Worm (Caenorhabditis elegans): ENCODE data around the gene mtq-2.
A peak's percentile ranks its signal among the peaks of the same experiment; 100 is the strongest.
"Not testable (repeated sequence)": the region's sequence is repeated elsewhere in the genome, so short reads cannot be mapped to it uniquely, and the experiment has no call there.

Gene mtq-2

DNA sequence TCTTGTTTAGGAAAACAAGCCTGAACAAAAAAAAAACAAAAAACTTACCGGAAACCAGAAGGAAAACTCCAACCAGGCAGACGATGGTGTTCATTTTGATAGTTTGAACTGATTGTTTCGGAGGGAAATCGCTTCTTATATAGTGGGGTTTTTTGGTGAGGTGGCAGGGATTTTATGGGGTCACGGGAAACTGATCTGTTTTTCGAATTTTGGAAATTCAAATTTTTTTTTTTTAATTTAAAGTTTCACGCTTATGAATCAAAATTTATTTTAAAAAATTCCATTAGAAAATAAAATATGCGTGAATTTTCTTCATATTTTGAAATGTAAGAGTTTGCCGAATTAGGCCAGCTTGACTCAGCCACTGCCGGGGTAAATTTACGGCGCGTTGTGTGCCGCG, 13.9 kb downstream of the mtq-2 start, which contains the start of gene C33C12.7:
C33C12.7 (minus strand) TSS at position 101 of the 400 bp plus-strand sequence.
- TF ChIP-seq T26A8.4 (GFP tag; IDR thresholded peaks at IDR 0.05) (no peak), hif-1 (tag; optimal IDR thresholded peaks at IDR 0.05) (no peak), lin-29 (GFP tag; IDR thresholded peaks at IDR 0.05) (no peak), madf-9 (GFP tag; conservative IDR thresholded peaks at IDR 0.05) (no peak)

DNA sequence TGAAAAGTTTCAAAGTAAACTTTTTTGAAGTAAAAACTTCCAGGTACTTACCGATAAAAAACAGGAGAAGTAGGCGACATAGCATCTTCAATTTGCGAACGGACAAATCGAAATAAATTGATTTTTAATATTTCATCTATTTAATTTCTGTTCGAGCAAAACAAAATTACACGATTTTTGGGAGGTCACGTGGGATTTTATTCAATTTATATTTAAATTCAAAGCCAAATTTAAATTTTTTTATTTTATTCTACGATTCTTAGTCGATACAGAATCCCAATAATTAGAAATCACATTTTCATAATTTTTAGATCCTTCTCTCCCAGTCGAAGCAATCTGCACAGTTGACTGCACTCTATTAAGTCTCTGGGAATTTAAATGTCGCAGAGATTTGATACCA, 19.2 kb downstream of the mtq-2 start, which contains the start of gene C33C12.12:
C33C12.12 (minus strand) TSS at position 101 of the 400 bp plus-strand sequence.
- TF ChIP-seq hlh-30 (tag; optimal IDR thresholded peaks at IDR 0.05; ENCODE audit: insufficient read depth) = no peak
- no peak for TF ChIP-seq zfp-3 (GFP tag; conservative IDR thresholded peaks at IDR 0.05)
- no peak for TF ChIP-seq dve-1 (tag; optimal IDR thresholded peaks at IDR 0.05; ENCODE audit: insufficient read depth)
- TF ChIP-seq arid-1 (GFP tag; conservative IDR thresholded peaks at IDR 0.05) = no peak
- no peak for TF ChIP-seq attf-4 (tag; optimal IDR thresholded peaks at IDR 0.05)
- no peak for TF ChIP-seq zip-2 (tag; optimal IDR thresholded peaks at IDR 0.05)
- no peak for TF ChIP-seq unc-39 (tag; optimal IDR thresholded peaks at IDR 0.05)
- no peak for TF ChIP-seq lin-38 (GFP tag; IDR thresholded peaks at IDR 0.05)
- TF ChIP-seq daf-16 (GFP tag; optimal IDR thresholded peaks at IDR 0.05) = no peak
- TF ChIP-seq daf-16 (tag; optimal IDR thresholded peaks at IDR 0.05) = no peak

DNA sequence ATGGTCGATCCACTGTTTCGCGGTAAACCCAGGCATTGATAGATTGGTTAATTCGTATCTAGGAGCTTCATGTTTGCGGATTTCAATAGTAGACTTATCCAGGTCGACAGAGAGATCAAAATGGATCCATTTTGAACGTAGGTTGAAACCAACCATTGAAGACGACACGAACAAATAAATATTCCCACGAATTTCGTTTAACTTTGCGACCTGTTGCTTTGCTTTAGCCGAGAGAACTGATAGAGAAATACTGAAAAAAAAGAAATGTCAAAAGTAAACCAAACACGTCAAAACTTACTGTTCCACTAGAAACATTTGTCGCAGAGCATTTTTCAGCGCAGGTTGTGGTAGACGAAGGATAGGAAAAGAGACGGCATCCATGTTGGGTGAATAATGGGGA, 20.9 kb downstream of the mtq-2 start, which contains the start of gene fbxb-38:
fbxb-38 (minus strand) TSS at position 390 of the 400 bp plus-strand sequence.
- TF ChIP-seq ztf-7 (tag; optimal IDR thresholded peaks at IDR 0.05) = no peak
- no peak for TF ChIP-seq spr-1 (tag; optimal IDR thresholded peaks at IDR 0.05)
- TF ChIP-seq unc-62 (GFP tag; optimal IDR thresholded peaks at IDR 0.05 in 1 of 2) = peak in 1 of 2 experiments; percentile 91
- no peak for TF ChIP-seq unc-62 (tag; optimal IDR thresholded peaks at IDR 0.05)

DNA sequence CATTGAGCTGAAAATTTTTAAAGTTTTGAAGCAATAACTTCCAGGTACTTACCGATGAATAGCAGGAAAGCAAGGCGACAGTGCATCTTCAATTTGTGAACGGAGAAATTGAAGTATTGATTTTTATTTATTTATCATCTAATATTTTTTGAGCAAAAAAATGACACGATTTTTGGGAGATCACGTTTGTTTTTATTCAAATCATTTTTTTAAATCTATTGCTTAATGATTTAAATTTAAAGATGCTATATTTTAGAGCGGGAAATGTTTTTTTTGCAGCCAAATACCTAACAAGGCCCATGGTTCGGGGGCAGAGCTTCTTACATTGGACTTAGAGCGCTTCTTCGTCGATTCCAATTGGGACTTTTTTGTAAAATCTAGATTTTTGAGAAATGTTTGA, 22.9 kb downstream of the mtq-2 start, which contains the start of gene C33C12.4:
C33C12.4 (minus strand) TSS at position 101 of the 400 bp plus-strand sequence.
- TF ChIP-seq ZK546.5 (tag; optimal IDR thresholded peaks at IDR 0.05) (no peak), daf-12 (tag; optimal IDR thresholded peaks at IDR 0.05) (no peak), tag-97 (GFP tag; IDR thresholded peaks at IDR 0.05) (no peak), spr-1 (tag; optimal IDR thresholded peaks at IDR 0.05) (no peak), dmd-8 (GFP tag; IDR thresholded peaks at IDR 0.05) (no peak), ceh-28 (tag; optimal IDR thresholded peaks at IDR 0.05) (no peak), jun-1 (tag; optimal IDR thresholded peaks at IDR 0.05) (no peak), attf-4 (tag; optimal IDR thresholded peaks at IDR 0.05) (no peak), Y5F2A.4 (GFP tag; optimal IDR thresholded peaks at IDR 0.05) (no peak), aha-1 (tag) (no peak), nhr-237 (tag; optimal IDR thresholded peaks at IDR 0.05) (no peak), unc-130 (GFP tag; optimal IDR thresholded peaks at IDR 0.05) (no peak)

DNA sequence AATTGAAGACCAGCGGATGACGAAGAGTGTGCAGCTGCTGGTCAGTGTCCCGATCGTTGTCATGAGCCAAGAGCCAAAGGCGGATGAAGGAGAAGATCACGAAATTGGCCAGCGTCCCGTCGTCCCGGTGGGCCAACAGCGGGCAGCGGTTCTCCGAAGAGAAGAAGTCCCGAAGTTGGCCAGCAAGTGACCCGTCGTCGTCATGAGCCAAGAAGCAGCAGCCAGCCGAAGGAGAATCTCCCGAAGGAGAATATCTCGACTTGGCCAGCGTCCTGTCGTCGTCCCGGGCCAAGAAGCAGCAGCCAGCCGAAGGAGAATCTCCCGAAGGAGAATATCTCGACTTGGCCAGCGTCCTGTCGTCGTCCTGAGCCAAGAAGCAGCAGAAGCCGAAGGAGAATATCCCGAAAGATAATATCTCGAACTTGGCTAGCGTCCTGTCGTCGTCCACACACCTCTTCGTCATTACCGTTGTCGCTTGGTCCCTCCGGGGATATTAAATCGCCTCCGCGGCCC, 25.8 kb downstream of the mtq-2 start, which contains the start of gene C33C12.11:
C33C12.11 (minus strand) TSS at position 463 of the 513 bp plus-strand sequence.
- TF ChIP-seq set-16 (GFP tag; IDR thresholded peaks at IDR 0.05) = peak; percentile 87

DNA sequence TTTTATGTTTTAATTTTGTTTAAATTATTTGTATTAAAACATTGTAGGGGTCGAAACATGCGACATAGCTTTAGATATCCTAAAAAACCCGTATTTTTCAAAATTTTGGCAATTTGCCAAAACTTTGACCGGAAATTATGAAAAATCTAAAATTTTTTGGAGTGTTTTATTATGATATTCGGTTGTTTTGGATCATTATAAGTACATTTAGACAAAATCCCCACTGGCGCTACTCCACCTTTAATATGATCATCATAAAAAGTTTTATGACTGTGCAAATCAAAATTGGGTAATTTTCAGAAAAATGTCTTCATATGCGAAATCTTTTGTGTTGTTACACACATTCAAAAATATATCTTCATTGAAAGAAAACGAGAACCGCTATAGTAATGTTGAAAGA, 35.5 kb downstream of the mtq-2 start, which contains the start of gene math-18:
math-18 (plus strand) TSS at position 301 of the 400 bp plus-strand sequence.
- TF ChIP-seq tag-97 (GFP tag; IDR thresholded peaks at IDR 0.05); nhr-41 (GFP tag; IDR thresholded peaks at IDR 0.05); nhr-10 (tag; optimal IDR thresholded peaks at IDR 0.05): not testable (repeated sequence)
